Worm (Caenorhabditis elegans) whole organism, young adult: ENCODE data around the gene ptp-8.

Source experiments
- ama-1 ChIP-seq, 3 experiments: fragments of 150-350 bp in 1 of 3; sonication (generic microtip) in 2 of 3; optimal IDR thresholded peaks; 2 replicates each; lab custom pipeline; 2014 to 2018; ENCODE audit warnings: missing biosample characterization in 2 of 3, missing genetic modification characterization in 2 of 3, missing genetic modification reagents in 2 of 3
- attf-3 ChIP-seq: fragments of 200-800 bp; sonication (Bioruptor generic); conservative IDR thresholded peaks from 2 replicates; pipeline ENCODE4 v1.3.6; 2022; ENCODE audit warnings: missing genetic modification reagents, missing genetic modification characterization, missing compliant biosample characterization
- nfya-1 ChIP-seq: sonication (generic microtip); optimal IDR thresholded peaks from 2 replicates; lab custom pipeline; 2017; ENCODE audit warnings: antibody characterized with exemption, missing compliant biosample characterization, missing genetic modification characterization, borderline replicate concordance; ENCODE audit not compliant: insufficient read depth
- nfyb-1 ChIP-seq: fragments of 200-800 bp; sonication (Bioruptor generic); IDR thresholded peaks from 2 replicates; pipeline ENCODE4 v1.3.6; 2022; ENCODE audit warnings: missing genetic modification reagents, missing genetic modification characterization, missing compliant biosample characterization

ce11 chrIV:7428347-7428746 is 46.5 kb downstream of the ptp-8 start:
- TF ChIP-seq ama-1 (optimal IDR thresholded peaks at IDR 0.05; lab: Kevin White, UChicago) (no peak), ama-1 (GFP tag; optimal IDR thresholded peaks at IDR 0.05; lab: Kevin White, UChicago) (no peak), nfya-1 (tag; lab: Kevin White, UChicago) (no peak), attf-3 (GFP tag; lab: Robert Waterston, UW) (no peak), nfyb-1 (GFP tag; lab: Robert Waterston, UW) (no peak)
